Worm (Caenorhabditis elegans) whole organism, early embryonic: ENCODE measurements around the gene nmur-1.

Experiments used
- B0310.2 ChIP-seq: sonication (generic microtip); optimal IDR thresholded peaks from 2 replicates; lab custom pipeline; 2016; ENCODE audit warnings: mild to moderate bottlenecking, missing genetic modification characterization, missing compliant biosample characterization
- F13C5.2 ChIP-seq: sonication (generic microtip); optimal IDR thresholded peaks from 2 replicates; lab custom pipeline; 2017; ENCODE audit warnings: mild to moderate bottlenecking, missing genetic modification characterization, inconsistent platforms, missing compliant biosample characterization
- aly-1 ChIP-seq: sonication (generic microtip); optimal IDR thresholded peaks from 2 replicates; lab custom pipeline; 2016; ENCODE audit warnings: missing genetic modification characterization, missing compliant biosample characterization
- ama-1 ChIP-seq: fragments of 150-350 bp; optimal IDR thresholded peaks from 2 replicates; lab custom pipeline; 2014
- ceh-13 ChIP-seq: fragments of 200-800 bp; sonication (Bioruptor generic); optimal IDR thresholded peaks from 2 replicates; lab custom pipeline; 2018; ENCODE audit warnings: mild to moderate bottlenecking, missing genetic modification characterization, missing compliant biosample characterization
- ceh-36 ChIP-seq: sonication (generic microtip); optimal IDR thresholded peaks from 2 replicates; lab custom pipeline; 2016; ENCODE audit warnings: missing genetic modification characterization, inconsistent platforms, missing compliant biosample characterization
- ets-7 ChIP-seq: sonication (generic microtip); optimal IDR thresholded peaks from 2 replicates; lab custom pipeline; 2016; ENCODE audit warnings: missing genotype, missing genetic modification characterization, missing compliant biosample characterization
- flt-1 ChIP-seq: fragments of 200-800 bp; sonication (Bioruptor generic); IDR thresholded peaks from 2 replicates; pipeline ENCODE4 v1.3.6; 2022; ENCODE audit warnings: missing genetic modification characterization, missing compliant biosample characterization
- hmbx-1 ChIP-seq: sonication (generic microtip); optimal IDR thresholded peaks from 2 replicates; lab custom pipeline; 2016; ENCODE audit warnings: mild to moderate bottlenecking, missing genetic modification characterization, missing compliant biosample characterization
- hmg-4 ChIP-seq: fragments of 200-800 bp; sonication (Bioruptor generic); optimal IDR thresholded peaks from 2 replicates; lab custom pipeline; 2018; ENCODE audit warnings: mild to moderate bottlenecking, missing genetic modification characterization, missing compliant biosample characterization
- hnd-1 ChIP-seq: sonication (generic microtip); optimal IDR thresholded peaks from 2 replicates; lab custom pipeline; 2016; ENCODE audit warnings: missing genetic modification characterization, missing compliant biosample characterization
- pes-1 ChIP-seq: fragments of 200-800 bp; sonication (Bioruptor generic); IDR thresholded peaks from 2 replicates; pipeline ENCODE4 v1.3.6; 2022; ENCODE audit warnings: missing genetic modification reagents, missing genetic modification characterization, missing compliant biosample characterization
- scrt-1 ChIP-seq: fragments of 200-800 bp; sonication (Bioruptor generic); IDR thresholded peaks from 2 replicates; pipeline ENCODE4 v1.3.6; 2022; ENCODE audit warnings: missing genetic modification characterization, missing compliant biosample characterization
- sea-1 ChIP-seq: fragments of 200-800 bp; sonication (Bioruptor generic); conservative IDR thresholded peaks from 2 replicates; pipeline ENCODE4 v1.3.6; 2022; ENCODE audit warnings: missing genetic modification characterization, missing compliant biosample characterization
- tbx-11 ChIP-seq: fragments of 200-800 bp; sonication (Bioruptor generic); IDR thresholded peaks from 2 replicates; pipeline ENCODE4 v1.3.6; 2022; ENCODE audit warnings: missing genetic modification characterization, missing compliant biosample characterization
- tbx-37 ChIP-seq: fragments of 200-800 bp; sonication (Bioruptor generic); conservative IDR thresholded peaks from 2 replicates; pipeline ENCODE4 v1.3.6; 2022; ENCODE audit warnings: missing genetic modification reagents, missing genetic modification characterization, missing compliant biosample characterization
- tra-4 ChIP-seq: sonication (generic microtip); optimal IDR thresholded peaks from 2 replicates; lab custom pipeline; 2017; ENCODE audit warnings: missing genetic modification characterization, missing compliant biosample characterization

nmur-1 gene

ce11 chrX:8980676-8981075 is at the start of gene nmur-1:
TSS of gene nmur-1 (plus strand) at chrX:8980976.
- no peak for TF ChIP-seq scrt-1 (GFP tag; lab: Robert Waterston, UW)
- TF ChIP-seq ets-7 (tag; lab: Kevin White, UChicago), result no peak
- TF ChIP-seq hmg-4 (GFP tag; lab: Kevin White, UChicago), result no peak
- TF ChIP-seq B0310.2 (tag; lab: Kevin White, UChicago), result no peak
- no peak for TF ChIP-seq sea-1 (GFP tag; lab: Robert Waterston, UW)
- TF ChIP-seq tra-4 (tag; lab: Kevin White, UChicago), result no peak
- TF ChIP-seq F13C5.2, result no peak
- TF ChIP-seq flt-1 (GFP tag; lab: Robert Waterston, UW), result no peak
- TF ChIP-seq ceh-36, result no peak
- TF ChIP-seq ama-1 (lab: Kevin White, UChicago), result no peak
- no peak for TF ChIP-seq pes-1 (GFP tag; lab: Robert Waterston, UW)
- no peak for TF ChIP-seq hmbx-1 (tag; lab: Kevin White, UChicago)

ce11 chrX:8931647-8932046 is 49.1 kb upstream of the nmur-1 start:
- no peak for TF ChIP-seq tbx-11 (GFP tag; lab: Robert Waterston, UW)
- TF ChIP-seq hmg-4 (GFP tag; lab: Kevin White, UChicago), result no peak
- no peak for TF ChIP-seq tra-4 (tag; lab: Kevin White, UChicago)
- TF ChIP-seq flt-1 (GFP tag; lab: Robert Waterston, UW), result no peak
- no peak for TF ChIP-seq hnd-1 (tag; lab: Kevin White, UChicago)
- no peak for TF ChIP-seq F13C5.2
- TF ChIP-seq sea-1 (GFP tag; lab: Robert Waterston, UW), result no peak
- no peak for TF ChIP-seq ceh-36
- TF ChIP-seq ceh-13 (GFP tag; lab: Kevin White, UChicago), result no peak
- no peak for TF ChIP-seq hmbx-1 (tag; lab: Kevin White, UChicago)
- TF ChIP-seq tbx-37 (GFP tag; lab: Robert Waterston, UW), result no peak
- no peak for TF ChIP-seq scrt-1 (GFP tag; lab: Robert Waterston, UW)
- no peak for TF ChIP-seq aly-1
- no peak for TF ChIP-seq B0310.2 (tag; lab: Kevin White, UChicago)
- TF ChIP-seq pes-1 (GFP tag; lab: Robert Waterston, UW), result no peak

ce11 chrX:8932387-8932786 is 48.4 kb upstream of the nmur-1 start:
- TF ChIP-seq tra-4 (tag; lab: Kevin White, UChicago) (no peak), flt-1 (GFP tag; lab: Robert Waterston, UW) (no peak), sea-1 (GFP tag; lab: Robert Waterston, UW) (no peak), tbx-37 (GFP tag; lab: Robert Waterston, UW) (no peak), ceh-13 (GFP tag; lab: Kevin White, UChicago) (no peak), F13C5.2 (no peak), hnd-1 (tag; lab: Kevin White, UChicago) (no peak), ama-1 (lab: Kevin White, UChicago) (no peak), tbx-11 (GFP tag; lab: Robert Waterston, UW) (no peak), pes-1 (GFP tag; lab: Robert Waterston, UW) (no peak)

ce11 chrX:8933508-8933907 is 47.3 kb upstream of the nmur-1 start:
- no peak for TF ChIP-seq flt-1 (GFP tag; lab: Robert Waterston, UW)
- no peak for TF ChIP-seq scrt-1 (GFP tag; lab: Robert Waterston, UW)
- TF ChIP-seq tbx-11 (GFP tag; lab: Robert Waterston, UW), result no peak
- no peak for TF ChIP-seq sea-1 (GFP tag; lab: Robert Waterston, UW)
- no peak for TF ChIP-seq ceh-13 (GFP tag; lab: Kevin White, UChicago)
- TF ChIP-seq hnd-1 (tag; lab: Kevin White, UChicago), result no peak
- no peak for TF ChIP-seq tbx-37 (GFP tag; lab: Robert Waterston, UW)
- TF ChIP-seq hmbx-1 (tag; lab: Kevin White, UChicago), result no peak

ce11 chrX:8934246-8934645 is 46.5 kb upstream of the nmur-1 start:
- TF ChIP-seq tbx-11 (GFP tag; lab: Robert Waterston, UW), result no peak
- TF ChIP-seq B0310.2 (tag; lab: Kevin White, UChicago), result no peak
- TF ChIP-seq ceh-36, result no peak
- no peak for TF ChIP-seq F13C5.2
- no peak for TF ChIP-seq tbx-37 (GFP tag; lab: Robert Waterston, UW)
- TF ChIP-seq ama-1 (lab: Kevin White, UChicago), result no peak
- no peak for TF ChIP-seq tra-4 (tag; lab: Kevin White, UChicago)
- no peak for TF ChIP-seq hmg-4 (GFP tag; lab: Kevin White, UChicago)
- no peak for TF ChIP-seq sea-1 (GFP tag; lab: Robert Waterston, UW)
- TF ChIP-seq ets-7 (tag; lab: Kevin White, UChicago), result no peak
- no peak for TF ChIP-seq hmbx-1 (tag; lab: Kevin White, UChicago)
- TF ChIP-seq scrt-1 (GFP tag; lab: Robert Waterston, UW), result no peak

- no peak for TF ChIP-seq hmg-4 (GFP tag; lab: Kevin White, UChicago)
- no peak for TF ChIP-seq aly-1
- TF ChIP-seq ceh-36, result no peak
- no peak for TF ChIP-seq tra-4 (tag; lab: Kevin White, UChicago)
- TF ChIP-seq pes-1 (GFP tag; lab: Robert Waterston, UW), result no peak
- no peak for TF ChIP-seq scrt-1 (GFP tag; lab: Robert Waterston, UW)
- no peak for TF ChIP-seq tbx-11 (GFP tag; lab: Robert Waterston, UW)
- no peak for TF ChIP-seq hmbx-1 (tag; lab: Kevin White, UChicago)
- no peak for TF ChIP-seq ceh-13 (GFP tag; lab: Kevin White, UChicago)
- TF ChIP-seq ets-7 (tag; lab: Kevin White, UChicago), result no peak
- TF ChIP-seq sea-1 (GFP tag; lab: Robert Waterston, UW), result no peak
- no peak for TF ChIP-seq flt-1 (GFP tag; lab: Robert Waterston, UW)
- TF ChIP-seq tbx-37 (GFP tag; lab: Robert Waterston, UW), result no peak
- TF ChIP-seq B0310.2 (tag; lab: Kevin White, UChicago), result no peak
Observed at ce11 chrX:8934988-8935387, 45.8 kb upstream of the nmur-1 start.

ce11 chrX:8939389-8939788 is 41.4 kb upstream of the nmur-1 start:
- TF ChIP-seq hmg-4 (GFP tag; lab: Kevin White, UChicago) (no peak), pes-1 (GFP tag; lab: Robert Waterston, UW) (no peak), flt-1 (GFP tag; lab: Robert Waterston, UW) (no peak), ets-7 (tag; lab: Kevin White, UChicago) (no peak), sea-1 (GFP tag; lab: Robert Waterston, UW) (no peak), F13C5.2 (no peak), ceh-36 (no peak), tbx-11 (GFP tag; lab: Robert Waterston, UW) (no peak)
